Fruit fly (Drosophila melanogaster): ENCODE results near the gene CG8300.

CG8300 gene

dm6 chrX:7097859-7098303 is 6.8 kb upstream of the CG8300 start, which contains the start of gene Sxl:
Gene Sxl, minus strand, starts transcription at chrX:7098053.
- no peak for TF ChIP-seq CG15710 (tag; optimal IDR thresholded peaks at IDR 0.05)
- TF ChIP-seq Ets98B (GFP tag; IDR thresholded peaks at IDR 0.05), result peak; percentile 4; the same call in 1 of the 2 replicates
- TF ChIP-seq EcR (GFP tag; optimal IDR thresholded peaks at IDR 0.05), result peak; percentile 23

- TF ChIP-seq rn (GFP tag; IDR thresholded peaks at IDR 0.05) (no peak), CG10348 (GFP tag; IDR thresholded peaks at IDR 0.05) (no peak), Pif1A (GFP tag; optimal IDR thresholded peaks at IDR 0.05) (no peak), CG34367 (tag; optimal IDR thresholded peaks at IDR 0.05) (peak; percentile 8), CG9948 (tag; optimal IDR thresholded peaks at IDR 0.05) (no peak), Snoo (tag; optimal IDR thresholded peaks at IDR 0.05) (no peak), CG13204 (GFP tag; optimal IDR thresholded peaks at IDR 0.05) (peak; percentile 51), EcR (GFP tag; optimal IDR thresholded peaks at IDR 0.05) (peak; percentile 13), D1 (tag; optimal IDR thresholded peaks at IDR 0.05) (no peak), gl (tag; optimal IDR thresholded peaks at IDR 0.05) (peak; percentile 62)
Observed at dm6 chrX:7100689-7101088, 4.0 kb upstream of the CG8300 start.

DNA sequence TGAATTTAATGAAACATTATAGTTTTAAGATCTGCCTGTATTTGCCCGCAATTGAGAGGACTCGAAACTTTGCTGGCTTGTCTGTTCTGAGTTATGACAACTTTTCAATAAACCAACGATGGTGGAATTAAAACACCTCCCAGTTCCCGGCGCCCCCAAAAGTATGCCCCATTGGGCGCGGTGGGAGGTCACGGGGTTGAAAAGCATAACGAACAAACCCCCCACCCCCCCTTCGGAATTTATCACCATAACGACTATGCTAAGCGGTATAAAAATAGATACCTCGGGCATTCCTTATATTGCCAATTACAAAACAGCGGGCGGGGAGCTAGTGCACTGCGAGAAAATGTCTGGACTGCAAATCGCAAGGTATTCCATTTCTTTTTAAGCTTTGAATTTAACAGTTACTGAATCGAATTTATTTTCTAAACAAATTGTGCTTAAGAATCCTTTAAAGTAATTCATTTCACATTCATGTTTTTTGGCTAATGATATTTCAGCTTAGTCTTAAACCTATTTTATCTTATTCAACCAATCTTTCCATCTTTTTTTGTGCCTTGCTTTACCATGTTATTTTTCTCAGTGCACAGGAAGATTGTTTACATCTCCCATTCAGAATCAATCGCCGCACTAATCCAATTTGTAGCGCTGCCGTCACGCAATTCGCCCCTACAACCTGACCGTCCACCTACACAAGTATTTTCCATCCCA is 3.2 kb upstream of the CG8300 start:
- peak; percentile 88 for TF ChIP-seq CG8159 (tag; optimal IDR thresholded peaks at IDR 0.05)
- peak; percentile 94 for TF ChIP-seq CG15710 (tag; optimal IDR thresholded peaks at IDR 0.05)
- TF ChIP-seq D1 (tag; optimal IDR thresholded peaks at IDR 0.05), result no peak
- peak; percentile 22 for TF ChIP-seq EcR (GFP tag; optimal IDR thresholded peaks at IDR 0.05)
- peak; percentile 86 for TF ChIP-seq CG32121 (GFP tag; IDR thresholded peaks at IDR 0.05)
- peak; percentile 84 for TF ChIP-seq CG13204 (GFP tag; optimal IDR thresholded peaks at IDR 0.05)
- TF ChIP-seq CG4496 (GFP tag; IDR thresholded peaks at IDR 0.05), result peak; percentile 75; the same call in 2 of the 3 replicates
- TF ChIP-seq CG9948 (tag; optimal IDR thresholded peaks at IDR 0.05), result peak; percentile 90
- TF ChIP-seq CG8301 (tag; optimal IDR thresholded peaks at IDR 0.05), result peak; percentile 86
- peak; percentile 88 for TF ChIP-seq CG14655 (GFP tag; optimal IDR thresholded peaks at IDR 0.05)
- TF ChIP-seq rn (GFP tag; IDR thresholded peaks at IDR 0.05), result peak; percentile 63
- TF ChIP-seq fd96Ca (GFP tag; IDR thresholded peaks at IDR 0.05), result 0 out of 3 replicates have a peak, but pooled peaks have one; percentile 39
- TF ChIP-seq Pif1B (GFP tag; optimal IDR thresholded peaks at IDR 0.05), result peak; percentile 70
- no peak for TF ChIP-seq CG10348 (GFP tag; IDR thresholded peaks at IDR 0.05)
- TF ChIP-seq CG12605 (GFP tag; IDR thresholded peaks at IDR 0.05), result peak; percentile 88
- peak; percentile 68 for TF ChIP-seq gl (tag; optimal IDR thresholded peaks at IDR 0.05)
- peak; percentile 66 for TF ChIP-seq Snoo (tag; optimal IDR thresholded peaks at IDR 0.05)
- TF ChIP-seq CG34367 (tag; optimal IDR thresholded peaks at IDR 0.05), result peak; percentile 88
- peak; percentile 67 for TF ChIP-seq Pif1A (GFP tag; optimal IDR thresholded peaks at IDR 0.05)
- peak; percentile 65 for TF ChIP-seq Ets98B (GFP tag; IDR thresholded peaks at IDR 0.05)
- TF ChIP-seq CG17806 (tag; optimal IDR thresholded peaks at IDR 0.05), result peak; percentile 85

dm6 chrX:7102013-7102520 is 2.6 kb upstream of the CG8300 start, which contains the start of gene CG4615:
Gene CG4615, minus strand, starts transcription at chrX:7102300.
- peak; percentile 8; the same call in 1 of the 3 replicates for TF ChIP-seq fd96Ca (GFP tag; IDR thresholded peaks at IDR 0.05)
- peak; percentile 56; the same call in 2 of the 3 replicates for TF ChIP-seq CG4496 (GFP tag; IDR thresholded peaks at IDR 0.05)
- TF ChIP-seq CG13204 (GFP tag; optimal IDR thresholded peaks at IDR 0.05), result no peak

- TF ChIP-seq gl (tag; optimal IDR thresholded peaks at IDR 0.05) (no peak), Snoo (tag; optimal IDR thresholded peaks at IDR 0.05) (no peak)
Observed at dm6 chrX:7105533-7105932, 848 bp downstream of the CG8300 start.

DNA sequence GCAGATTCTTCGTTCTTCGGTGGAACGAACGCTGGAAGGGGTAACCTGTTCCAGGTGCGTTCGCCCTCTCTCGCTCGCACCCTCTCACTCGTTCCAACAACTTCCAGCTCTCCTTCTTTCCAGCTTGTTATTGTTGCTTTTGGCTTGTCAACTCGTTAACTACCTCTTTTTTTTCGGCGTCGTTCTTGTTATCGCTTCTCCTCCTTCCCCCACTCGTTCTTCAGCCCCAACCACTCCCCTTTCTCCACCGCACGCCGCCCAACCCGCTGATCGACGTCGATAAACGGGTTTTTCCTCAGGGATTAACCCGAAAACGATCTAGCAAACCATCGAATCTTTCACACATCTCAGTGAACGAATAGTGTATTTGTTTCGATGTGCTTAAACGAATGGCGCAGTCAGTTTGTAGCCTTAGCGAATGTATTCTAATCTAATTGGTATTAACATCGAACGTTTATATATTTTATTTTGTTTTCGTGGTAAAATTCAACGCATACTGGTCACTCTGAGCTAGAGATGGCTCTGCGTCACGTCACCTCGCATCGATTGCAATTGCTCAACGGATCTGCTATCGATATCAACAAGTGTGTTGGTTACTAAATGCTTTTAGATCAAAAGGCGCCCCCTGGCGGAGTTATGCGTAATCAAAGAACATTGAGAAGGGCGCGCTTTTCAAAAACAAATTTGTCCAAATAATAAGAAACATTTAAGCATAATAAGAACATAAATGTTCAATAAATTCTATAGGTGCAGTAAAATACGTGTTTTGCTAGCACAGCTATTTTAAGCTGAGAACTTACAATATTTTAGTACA is 5.3 kb downstream of the CG8300 start, which contains the start of gene fz4:
fz4 (minus strand) TSS at position 529 of the 814 bp plus-strand sequence.
- TF ChIP-seq D1 (tag; optimal IDR thresholded peaks at IDR 0.05) (no peak), CG8159 (tag; optimal IDR thresholded peaks at IDR 0.05) (no peak), CG10348 (GFP tag; IDR thresholded peaks at IDR 0.05) (no peak), CG15710 (tag; optimal IDR thresholded peaks at IDR 0.05) (no peak), CG9948 (tag; optimal IDR thresholded peaks at IDR 0.05) (no peak), CG14655 (GFP tag; optimal IDR thresholded peaks at IDR 0.05) (no peak), Pif1B (GFP tag; optimal IDR thresholded peaks at IDR 0.05) (no peak), Ets98B (GFP tag; IDR thresholded peaks at IDR 0.05) (peak; percentile 27; the same call in 1 of the 2 replicates), CG4496 (GFP tag; IDR thresholded peaks at IDR 0.05) (0 out of 3 replicates have a peak, but pooled peaks have one; percentile 12), EcR (GFP tag; optimal IDR thresholded peaks at IDR 0.05) (peak; percentile 70), CG13204 (GFP tag; optimal IDR thresholded peaks at IDR 0.05) (peak; percentile 11)
